Worm (Caenorhabditis elegans): Measurements from ENCODE around the gene hen-1.

Gene hen-1

DNA sequence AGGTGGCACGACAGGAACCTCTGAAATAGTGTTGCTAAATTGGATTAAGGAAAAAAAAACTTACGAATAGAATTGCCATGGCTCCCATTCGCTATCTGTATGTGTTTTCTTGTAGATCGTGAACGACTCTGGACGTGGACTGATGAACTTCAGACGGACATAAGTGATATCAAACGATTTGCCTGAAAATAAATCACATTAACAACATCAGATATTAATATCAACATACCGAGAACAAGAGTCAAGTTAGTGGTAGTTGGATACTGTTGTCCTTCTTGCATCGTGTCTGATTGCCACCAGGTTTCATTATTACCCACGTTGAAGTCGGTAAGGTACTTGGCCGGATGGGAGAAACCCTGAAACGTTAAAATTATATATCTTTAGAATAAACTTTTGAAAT lies 32.9 kb upstream of the hen-1 start:
- TF ChIP-seq snpc-4 (tag; optimal IDR thresholded peaks at IDR 0.05), result no peak
- no peak for TF ChIP-seq lin-39 (tag; optimal IDR thresholded peaks at IDR 0.05)
- peak in 1 of 2 experiments; percentile 87 for TF ChIP-seq unc-62 (GFP tag; optimal IDR thresholded peaks at IDR 0.05 in 1 of 2)
- no peak for TF ChIP-seq unc-62 (tag; optimal IDR thresholded peaks at IDR 0.05)

DNA sequence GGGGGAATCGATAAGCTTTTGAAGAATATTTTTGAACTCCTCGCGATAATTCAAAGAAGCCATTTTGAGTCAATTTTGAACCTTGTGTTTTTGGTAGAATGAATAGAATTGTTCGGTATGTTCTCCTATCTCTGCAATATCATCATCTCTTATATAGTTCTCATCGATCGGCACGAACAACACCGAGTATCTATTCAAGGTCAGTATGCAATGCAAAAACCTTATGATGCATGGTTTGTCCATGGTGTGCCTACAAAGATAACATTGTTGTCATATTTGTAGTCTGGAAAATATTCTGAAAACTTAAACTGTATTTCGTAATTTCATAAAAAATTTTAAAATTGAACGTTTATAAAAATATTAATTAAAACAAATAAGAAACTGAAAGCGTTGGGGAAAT lies 26.7 kb upstream of the hen-1 start, which contains the start of gene alh-10:
TSS of gene alh-10 (minus strand) at position 127 of the 400 bp plus-strand sequence.
- TF ChIP-seq hif-1 (tag; optimal IDR thresholded peaks at IDR 0.05) (no peak), hlh-30 (tag; optimal IDR thresholded peaks at IDR 0.05; ENCODE audit: insufficient read depth) (peak; percentile 46), nhr-28 (tag; optimal IDR thresholded peaks at IDR 0.05) (peak; percentile 92), dve-1 (tag; optimal IDR thresholded peaks at IDR 0.05; ENCODE audit: insufficient read depth) (peak; percentile 39)

DNA sequence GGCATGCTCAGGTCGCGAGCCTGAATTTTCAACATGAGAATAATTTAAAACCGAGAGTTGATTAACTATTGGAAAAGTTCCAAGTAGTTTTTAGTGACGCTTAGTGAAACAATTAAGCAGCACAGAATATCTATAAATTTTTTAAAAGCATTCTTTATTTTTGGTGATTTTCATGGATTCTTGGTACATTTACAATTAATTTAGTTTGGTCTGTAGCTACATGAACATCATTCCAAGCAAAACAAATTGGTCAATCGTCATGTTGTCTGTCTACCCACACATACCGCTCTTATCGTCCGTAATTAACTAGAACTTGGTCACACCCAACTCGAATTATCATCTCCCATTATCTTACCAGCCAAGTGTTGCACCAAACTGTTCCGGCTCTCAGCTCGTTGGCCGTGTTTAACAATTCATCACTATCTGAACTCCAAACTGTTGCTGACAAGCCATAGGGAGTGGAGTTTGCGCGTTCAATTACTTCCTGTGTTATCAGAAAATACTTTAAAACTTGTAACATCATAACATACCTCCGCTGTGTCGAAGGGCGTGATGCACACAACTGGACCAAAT lies 24.0 kb upstream of the hen-1 start:
- TF ChIP-seq vab-7 (GFP tag; IDR thresholded peaks at IDR 0.05) (no peak), unc-62 (GFP tag; optimal IDR thresholded peaks at IDR 0.05 in 1 of 2) (peak in 1 of 2 experiments; percentile 95), unc-62 (tag; optimal IDR thresholded peaks at IDR 0.05) (no peak)

DNA sequence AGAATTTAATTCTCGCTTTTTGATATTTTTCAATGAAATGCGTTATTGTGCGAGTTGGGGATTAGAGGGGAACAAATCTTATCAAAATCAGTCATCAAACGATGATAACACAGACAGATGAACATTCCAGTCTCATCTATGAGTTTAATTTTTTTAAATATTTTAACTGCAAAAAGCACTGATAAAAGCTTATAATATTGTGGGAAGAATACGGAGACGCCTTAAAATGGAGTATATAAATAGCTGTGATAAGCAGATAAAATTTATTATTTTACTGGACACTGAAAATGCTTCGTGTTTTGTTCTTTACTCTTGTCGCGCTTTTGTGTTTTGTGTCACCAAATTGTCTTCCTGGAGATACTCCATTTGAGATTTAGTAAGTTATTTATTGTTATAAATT lies 22.8 kb upstream of the hen-1 start, which contains the start of gene clec-86:
TSS of gene clec-86 (plus strand) at position 262 of the 400 bp plus-strand sequence.
- peak; percentile 27 for TF ChIP-seq dve-1 (tag; optimal IDR thresholded peaks at IDR 0.05; ENCODE audit: insufficient read depth)
- TF ChIP-seq dmd-6 (GFP tag; IDR thresholded peaks at IDR 0.05), result peak; percentile 31; the same call in 1 of the 2 replicates
- TF ChIP-seq zfp-2 (tag; optimal IDR thresholded peaks at IDR 0.05), result no peak
- no peak for TF ChIP-seq madf-9 (GFP tag; conservative IDR thresholded peaks at IDR 0.05)
- peak; percentile 40 for TF ChIP-seq pqm-1 (tag; optimal IDR thresholded peaks at IDR 0.05)
- no peak for TF ChIP-seq ceh-32 (tag; optimal IDR thresholded peaks at IDR 0.05; ENCODE audit: poor library complexity)
- TF ChIP-seq daf-16 (GFP tag; optimal IDR thresholded peaks at IDR 0.05), result no peak
- TF ChIP-seq daf-16 (tag; optimal IDR thresholded peaks at IDR 0.05), result peak; percentile 29
- TF ChIP-seq zfp-3 (GFP tag; conservative IDR thresholded peaks at IDR 0.05), result no peak
- peak; percentile 21 for TF ChIP-seq nhr-28 (tag; optimal IDR thresholded peaks at IDR 0.05)

DNA sequence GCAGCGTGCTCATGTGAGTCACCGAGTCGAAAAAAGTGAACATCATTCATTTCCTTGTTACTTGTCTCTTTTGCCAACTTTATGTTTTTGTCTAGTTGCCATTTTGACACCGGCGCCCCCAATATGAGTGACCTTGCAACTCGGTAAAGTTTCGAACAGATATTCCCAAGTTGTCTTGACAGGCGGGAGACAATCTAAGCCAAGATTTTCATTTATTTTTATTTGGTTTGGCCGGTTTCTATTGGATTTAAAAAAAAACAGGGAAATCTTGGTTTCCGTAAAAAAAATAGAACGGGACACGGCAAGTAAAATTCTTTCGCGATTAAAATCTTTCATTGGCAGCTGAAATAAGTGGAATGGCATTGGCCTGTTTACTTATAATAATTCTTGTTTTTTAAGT lies 14.4 kb upstream of the hen-1 start:
- TF ChIP-seq gei-8 (GFP tag; optimal IDR thresholded peaks at IDR 0.05) (no peak), unc-62 (GFP tag; optimal IDR thresholded peaks at IDR 0.05 in 1 of 2) (peak in 1 of 2 experiments; percentile 94), unc-62 (tag; optimal IDR thresholded peaks at IDR 0.05) (no peak)

- TF ChIP-seq duxl-1 (tag; optimal IDR thresholded peaks at IDR 0.05; ENCODE audit: poor library complexity) (no peak), ceh-32 (tag; optimal IDR thresholded peaks at IDR 0.05; ENCODE audit: poor library complexity) (no peak), nhr-10 (tag; optimal IDR thresholded peaks at IDR 0.05) (no peak), unc-39 (tag; optimal IDR thresholded peaks at IDR 0.05) (no peak), lin-1 (GFP tag; IDR thresholded peaks at IDR 0.05) (no peak), F37D6.2 (tag; optimal IDR thresholded peaks at IDR 0.05) (no peak), daf-19 (GFP tag; conservative IDR thresholded peaks at IDR 0.05) (no peak), nhr-77 (tag; optimal IDR thresholded peaks at IDR 0.05) (peak; percentile 48), T26A8.4 (GFP tag; IDR thresholded peaks at IDR 0.05) (no peak), aha-1 (tag) (peak; percentile 42), hlh-30 (tag; optimal IDR thresholded peaks at IDR 0.05; ENCODE audit: insufficient read depth) (peak; percentile 64), mdl-1 (tag; optimal IDR thresholded peaks at IDR 0.05) (peak; percentile 55 to 84), skn-1 (tag; optimal IDR thresholded peaks at IDR 0.05) (no peak), hlh-11 (tag; optimal IDR thresholded peaks at IDR 0.05) (peak; percentile 50), mxl-3 (GFP tag; optimal IDR thresholded peaks at IDR 0.05) (peak; percentile 60), cey-2 (tag; optimal IDR thresholded peaks at IDR 0.05; ENCODE audit: borderline replicate concordance, insufficient read depth) (no peak), zfp-3 (GFP tag; conservative IDR thresholded peaks at IDR 0.05) (no peak), nhr-42 (GFP tag; IDR thresholded peaks at IDR 0.05) (no peak), ceh-28 (tag; optimal IDR thresholded peaks at IDR 0.05) (no peak), sdz-12 (GFP tag; optimal IDR thresholded peaks at IDR 0.05) (no peak), nhr-102 (tag; optimal IDR thresholded peaks at IDR 0.05) (no peak), nhr-28 (tag; optimal IDR thresholded peaks at IDR 0.05) (peak; percentile 87), lsy-2 (tag; optimal IDR thresholded peaks at IDR 0.05) (peak in 1 of 2 experiments; percentile 33), hmg-1.1 (GFP tag; IDR thresholded peaks at IDR 0.05) (0 out of 2 replicates have a peak, but pooled peaks have one; percentile 10), spr-1 (tag; optimal IDR thresholded peaks at IDR 0.05) (no peak), daf-16 (GFP tag; optimal IDR thresholded peaks at IDR 0.05) (no peak), daf-16 (tag; optimal IDR thresholded peaks at IDR 0.05) (peak; percentile 56)
These were observed 12.7 kb upstream of the hen-1 start for ce11 chrX:7129460-7129859.

Data from whole organism, L4 larva.